Fruit fly (Drosophila melanogaster) whole organism, embryonic: ENCODE results near the gene Sec23.
A peak's percentile ranks its signal among the peaks of the same experiment; 100 is the strongest.

Experiments
- ATbp ChIP-seq: fragments of 200-800 bp; sonication (Bioruptor generic); optimal IDR thresholded peaks from 2 replicates; lab custom pipeline; 2017; ENCODE audit warnings: missing biosample characterization, mild to moderate bottlenecking, missing genetic modification characterization, missing genetic modification reagents
- Asciz ChIP-seq: fragments of 200-800 bp; sonication (Bioruptor generic); optimal IDR thresholded peaks from 2 replicates; lab custom pipeline; 2017; ENCODE audit warnings: missing biosample characterization, mild to moderate bottlenecking, missing genetic modification characterization, missing genetic modification reagents
- Awh ChIP-seq: fragments of 200-800 bp; sonication (Bioruptor generic); IDR thresholded peaks from 2 replicates; pipeline ENCODE4, ENCODE4 v1.3.6; 2022; ENCODE audit warnings: missing biosample characterization, missing genetic modification characterization
- Blimp-1 ChIP-seq: fragments of 200-800 bp; sonication (Bioruptor generic); optimal IDR thresholded peaks from 3 replicates; lab custom pipeline; 2018; ENCODE audit warnings: missing biosample characterization, missing genetic modification characterization, mild to moderate bottlenecking, moderate library complexity, missing genetic modification reagents
- CG10462 ChIP-seq: fragments of 200-800 bp; sonication (Bioruptor generic); optimal IDR thresholded peaks from 2 replicates; lab custom pipeline; 2016; ENCODE audit warnings: missing biosample characterization, missing genetic modification characterization
- CG10979 ChIP-seq: fragments of 200-800 bp; sonication (Bioruptor generic); optimal IDR thresholded peaks from 2 replicates; lab custom pipeline; 2018; ENCODE audit warnings: missing biosample characterization, mild to moderate bottlenecking, missing genetic modification characterization, moderate library complexity
- CG11504 ChIP-seq: fragments of 200-800 bp; sonication (Bioruptor generic); optimal IDR thresholded peaks from 3 replicates; lab custom pipeline; 2019; ENCODE audit warnings: missing biosample characterization, mild to moderate bottlenecking, missing genetic modification characterization, moderate library complexity
- CG12391 ChIP-seq: fragments of 200-800 bp; sonication (Bioruptor generic); optimal IDR thresholded peaks from 3 replicates; lab custom pipeline; 2018; ENCODE audit warnings: missing biosample characterization, mild to moderate bottlenecking, missing genetic modification characterization, moderate library complexity
- CG13894 ChIP-seq: fragments of 200-800 bp; sonication (Bioruptor generic); optimal IDR thresholded peaks from 3 replicates; lab custom pipeline; 2018; ENCODE audit warnings: missing biosample characterization, mild to moderate bottlenecking, missing genetic modification characterization, moderate library complexity
- CG1603 ChIP-seq: fragments of 200-800 bp; sonication (Bioruptor generic); optimal IDR thresholded peaks from 2 replicates; lab custom pipeline; 2019; ENCODE audit warnings: missing biosample characterization, mild to moderate bottlenecking, missing genetic modification characterization, moderate library complexity
- CG1792 ChIP-seq: fragments of 200-800 bp; sonication (Bioruptor generic); optimal IDR thresholded peaks from 2 replicates; lab custom pipeline; 2016; ENCODE audit warnings: missing biosample characterization, missing genetic modification characterization
- CG18262 ChIP-seq: fragments of 200-800 bp; optimal IDR thresholded peaks from 3 replicates; lab custom pipeline; 2019; ENCODE audit warnings: missing biosample characterization, mild to moderate bottlenecking, missing genetic modification characterization, moderate library complexity
- CG18599 ChIP-seq: fragments of 200-800 bp; sonication (Bioruptor generic); optimal IDR thresholded peaks from 3 replicates; lab custom pipeline; 2017; ENCODE audit warnings: missing biosample characterization, missing genetic modification characterization, mild to moderate bottlenecking, moderate library complexity, missing genetic modification reagents
- CG2712 ChIP-seq: fragments of 200-800 bp; optimal IDR thresholded peaks from 3 replicates; lab custom pipeline; 2019; ENCODE audit warnings: missing biosample characterization, mild to moderate bottlenecking, missing genetic modification characterization, moderate library complexity
- CG31388 ChIP-seq: fragments of 200-800 bp; sonication (Bioruptor generic); optimal IDR thresholded peaks from 2 replicates; lab custom pipeline; 2016; ENCODE audit warnings: missing biosample characterization, missing genetic modification characterization
- CG3726 ChIP-seq: fragments of 200-800 bp; sonication (Bioruptor generic); IDR thresholded peaks from 3 replicates; pipeline ENCODE4, ENCODE4 v1.3.6; 2022; ENCODE audit warnings: missing biosample characterization, missing genetic modification characterization
- CG4424 ChIP-seq: fragments of 200-800 bp; sonication (Bioruptor generic); optimal IDR thresholded peaks from 3 replicates; lab custom pipeline; 2016; ENCODE audit warnings: missing biosample characterization, missing genetic modification characterization
- CG4707 ChIP-seq: fragments of 200-800 bp; sonication (Bioruptor generic); optimal IDR thresholded peaks from 2 replicates; lab custom pipeline; 2018; ENCODE audit warnings: missing biosample characterization, mild to moderate bottlenecking, missing genetic modification characterization, moderate library complexity
- CG6254 ChIP-seq: fragments of 200-800 bp; sonication (Bioruptor generic); optimal IDR thresholded peaks from 3 replicates; lab custom pipeline; 2017; ENCODE audit warnings: mild to moderate bottlenecking, missing biosample characterization, missing genetic modification reagents, missing genetic modification characterization
- CG8388 ChIP-seq: fragments of 200-800 bp; sonication (Bioruptor generic); optimal IDR thresholded peaks from 2 replicates; lab custom pipeline; 2019; ENCODE audit warnings: missing biosample characterization, mild to moderate bottlenecking, missing genetic modification characterization, moderate library complexity
- CrebB ChIP-seq: fragments of 200-800 bp; sonication (Bioruptor generic); optimal IDR thresholded peaks from 3 replicates; lab custom pipeline; 2018; ENCODE audit warnings: missing biosample characterization, mild to moderate bottlenecking, missing genetic modification characterization
- Deaf1 ChIP-seq: fragments of 200-800 bp; optimal IDR thresholded peaks from 3 replicates; lab custom pipeline; 2019; ENCODE audit warnings: missing biosample characterization, mild to moderate bottlenecking, missing genetic modification characterization, moderate library complexity
- Drgx ChIP-seq: fragments of 200-800 bp; sonication (Bioruptor generic); IDR thresholded peaks from 2 replicates; pipeline ENCODE4 v1.3.6; 2022; ENCODE audit warnings: missing biosample characterization, missing genetic modification characterization
- Hey ChIP-seq: fragments of 200-800 bp; sonication (Bioruptor generic); optimal IDR thresholded peaks from 3 replicates; lab custom pipeline; 2018; ENCODE audit warnings: missing biosample characterization, mild to moderate bottlenecking, missing genetic modification characterization
- Hr51 ChIP-seq, 2 experiments: fragments of 200-800 bp; sonication (Bioruptor generic); optimal IDR thresholded peaks; 2 replicates in 1 of 2; 3 replicates in 1 of 2; lab custom pipeline; 2016 to 2018; ENCODE audit warnings: missing biosample characterization in 2 of 2, missing genetic modification characterization in 2 of 2, mild to moderate bottlenecking in 1 of 2, moderate library complexity in 1 of 2
- MBD-R2 ChIP-seq: fragments of 200-800 bp; sonication (Bioruptor generic); IDR thresholded peaks from 2 replicates; pipeline ENCODE4 v1.3.6; 2022; ENCODE audit warnings: missing biosample characterization, missing genetic modification characterization
- Med ChIP-seq: fragments of 200-800 bp; sonication (Bioruptor generic); peaks from one replicate; lab custom pipeline; 2016; ENCODE audit warnings: missing biosample characterization, missing genetic modification characterization, mild to moderate bottlenecking, inconsistent platforms, moderate library complexity
- Sox102F ChIP-seq: fragments of 200-800 bp; sonication (Bioruptor generic); optimal IDR thresholded peaks from 2 replicates; lab custom pipeline; 2018; ENCODE audit warnings: missing biosample characterization, mild to moderate bottlenecking, missing genetic modification characterization, moderate library complexity
- Xrp1 ChIP-seq: fragments of 200-800 bp; sonication (Bioruptor generic); IDR thresholded peaks from 2 replicates; pipeline ENCODE4 v1.3.6; 2022; ENCODE audit warnings: missing biosample characterization, missing genetic modification characterization
- abd-A ChIP-seq: fragments of 200-800 bp; sonication (Bioruptor generic); optimal IDR thresholded peaks from 3 replicates; lab custom pipeline; 2019; ENCODE audit warnings: missing biosample characterization, mild to moderate bottlenecking, missing genetic modification characterization, moderate library complexity
- bsh ChIP-seq, 2 experiments: fragments of 200-800 bp; sonication (Bioruptor generic); optimal IDR thresholded peaks; 2 replicates each; lab custom pipeline; 2017 to 2018; ENCODE audit warnings: mild to moderate bottlenecking in 2 of 2, missing biosample characterization in 2 of 2, missing genetic modification characterization in 2 of 2, moderate library complexity in 1 of 2
- ci ChIP-seq: fragments of 200-800 bp; sonication (Bioruptor generic); IDR thresholded peaks from 3 replicates; pipeline ENCODE4 v1.3.6; 2022; ENCODE audit warnings: missing biosample characterization, missing genetic modification characterization
- dmrt11E ChIP-seq: fragments of 200-800 bp; sonication (Bioruptor generic); optimal IDR thresholded peaks from 3 replicates; lab custom pipeline; 2018; ENCODE audit warnings: missing biosample characterization, mild to moderate bottlenecking, missing genetic modification characterization, moderate library complexity
- ems ChIP-seq: fragments of 200-800 bp; sonication (Bioruptor generic); optimal IDR thresholded peaks from 3 replicates; lab custom pipeline; 2016; ENCODE audit warnings: missing biosample characterization, missing genetic modification characterization
- hb ChIP-seq: fragments of 200-800 bp; sonication (Bioruptor generic); IDR thresholded peaks from 3 replicates; pipeline ENCODE4 v1.3.6; 2022; ENCODE audit warnings: missing biosample characterization, missing genetic modification characterization; ENCODE audit not compliant: partially characterized antibody
- onecut ChIP-seq: fragments of 200-800 bp; sonication (Bioruptor generic); IDR thresholded peaks from 2 replicates; pipeline ENCODE4 v1.3.6; 2022; ENCODE audit warnings: missing biosample characterization, missing genetic modification characterization
- phol ChIP-seq: fragments of 200-800 bp; sonication (Bioruptor generic); optimal IDR thresholded peaks from 3 replicates; lab custom pipeline; 2018; ENCODE audit warnings: missing biosample characterization, mild to moderate bottlenecking, missing genetic modification characterization, moderate library complexity
- prd ChIP-seq, 3 experiments: fragments of >200 bp in 2 of 3; fragments of 200-800 bp in 1 of 3; sonication (Bioruptor generic) in 1 of 3; optimal IDR thresholded peaks in 2 of 3; IDR thresholded peaks in 1 of 3; 2 replicates in 2 of 3; 3 replicates in 1 of 3; pipeline versions ENCODE4 v1.3.6 to Lab custom; 2017 to 2022; ENCODE audit warnings: missing biosample characterization in 1 of 3, missing genetic modification characterization in 1 of 3
- pros ChIP-seq: fragments of 200-800 bp; sonication (Bioruptor generic); optimal IDR thresholded peaks from 3 replicates; lab custom pipeline; 2019; ENCODE audit warnings: missing biosample characterization, mild to moderate bottlenecking, missing genetic modification characterization, moderate library complexity
- ranshi ChIP-seq: fragments of 200-800 bp; sonication (Bioruptor generic); IDR thresholded peaks from 2 replicates; pipeline ENCODE4 v1.3.6; 2022; ENCODE audit warnings: missing biosample characterization, missing genetic modification characterization
- salm ChIP-seq: fragments of 200-800 bp; sonication (Bioruptor generic); optimal IDR thresholded peaks from 2 replicates; lab custom pipeline; 2018; ENCODE audit warnings: missing biosample characterization, mild to moderate bottlenecking, missing genetic modification characterization
- scrt ChIP-seq: fragments of 200-800 bp; sonication (Bioruptor generic); optimal IDR thresholded peaks from 2 replicates; lab custom pipeline; 2018; ENCODE audit warnings: missing biosample characterization, mild to moderate bottlenecking, missing genetic modification characterization, moderate library complexity
- stc ChIP-seq: fragments of 200-800 bp; sonication (Bioruptor generic); IDR thresholded peaks from 2 replicates; pipeline ENCODE4 v1.3.6; 2022; ENCODE audit warnings: missing biosample characterization, missing genetic modification characterization
- tin ChIP-seq: fragments of 200-800 bp; sonication (Bioruptor generic); optimal IDR thresholded peaks from 3 replicates; lab custom pipeline; 2016; ENCODE audit warnings: missing biosample characterization, missing genetic modification characterization
- unpg ChIP-seq: fragments of 200-800 bp; sonication (Bioruptor generic); optimal IDR thresholded peaks from 3 replicates; lab custom pipeline; 2018; ENCODE audit warnings: missing biosample characterization, mild to moderate bottlenecking, missing genetic modification characterization, moderate library complexity

The Sec23 gene

DNA sequence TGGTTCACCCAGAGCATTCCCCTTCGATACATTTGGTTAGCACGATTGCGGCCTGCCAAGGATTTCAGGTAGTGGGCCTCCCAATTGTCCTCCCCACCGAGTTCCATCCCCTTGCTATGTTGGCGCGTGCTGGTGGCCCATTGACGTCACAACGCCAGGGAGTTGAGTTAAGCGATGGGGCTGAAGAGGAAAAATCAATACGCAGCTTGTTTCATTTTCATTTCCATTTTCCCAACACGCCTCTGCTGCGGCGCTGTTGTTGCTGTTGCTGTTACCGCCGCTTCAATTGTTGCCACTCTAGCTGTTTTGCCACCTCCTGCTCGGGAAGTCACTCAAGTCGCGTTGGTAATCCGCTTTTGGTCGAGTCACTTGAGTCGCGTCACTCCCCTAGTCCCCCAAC, 42.2 kb downstream of the Sec23 start:
- TF ChIP-seq Hey (tag; lab: Kevin White, UChicago), result peak; percentile 22
- peak; percentile 42 for TF ChIP-seq abd-A (tag; lab: Kevin White, UChicago)
- peak; percentile 27; the same call in 1 of the 2 replicates for TF ChIP-seq MBD-R2 (GFP tag; lab: Robert Waterston, UW)
- no peak for TF ChIP-seq CG12391 (tag; lab: Kevin White, UChicago)
- TF ChIP-seq Med (GFP tag; lab: Kevin White, UChicago), result peak; percentile 45
- no peak for TF ChIP-seq hb (GFP tag; lab: Robert Waterston, UW)
- peak; percentile 9 for TF ChIP-seq Deaf1 (tag; lab: Kevin White, UChicago)
- TF ChIP-seq CrebB (tag; lab: Kevin White, UChicago), result no peak
- TF ChIP-seq salm (tag; lab: Kevin White, UChicago), result no peak
- TF ChIP-seq onecut (GFP tag; lab: Robert Waterston, UW), result peak; percentile 94
- peak; percentile 11 for TF ChIP-seq CG18599
- peak; percentile 15 for TF ChIP-seq CG13894
- TF ChIP-seq, all 482 proteins: peak for 8

DNA sequence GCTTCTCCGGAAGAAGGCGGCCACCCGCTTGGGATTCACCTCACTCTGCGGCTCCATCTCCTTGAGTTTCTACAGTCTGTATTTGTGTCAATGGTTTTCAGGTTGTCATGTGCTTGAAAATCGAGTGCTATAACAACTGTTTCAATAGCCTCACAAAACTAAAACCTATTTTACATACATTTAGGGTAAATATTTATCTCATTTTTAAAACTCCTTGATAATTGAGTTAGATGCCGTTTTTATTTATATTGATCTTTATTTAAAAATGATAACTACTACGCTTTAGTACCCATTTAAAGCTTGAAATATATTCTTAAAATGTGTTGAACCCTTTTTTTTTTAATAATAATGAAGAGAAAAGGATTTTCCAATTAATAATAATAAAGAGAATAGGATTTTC, 44.3 kb downstream of the Sec23 start, which contains the start of gene CG2104:
Gene CG2104 (minus strand): TSS at position 101 of the 400 bp plus-strand sequence.
- TF ChIP-seq pros (GFP tag; lab: Kevin White, UChicago) (no peak), dmrt11E (tag; lab: Kevin White, UChicago) (no peak), CG4707 (GFP tag; lab: Kevin White, UChicago) (no peak), CG18262 (tag; lab: Kevin White, UChicago) (no peak), CG31388 (GFP tag; lab: Kevin White, UChicago) (no peak), prd (optimal IDR thresholded peaks at IDR 0.05; lab: Kevin White, UChicago) (no peak), prd (GFP tag; IDR thresholded peaks at IDR 0.05; lab: Robert Waterston, UW) (no peak), ems (GFP tag; lab: Kevin White, UChicago) (no peak), scrt (GFP tag; lab: Kevin White, UChicago) (no peak)
- TF ChIP-seq, all 482 proteins: peak for 0

DNA sequence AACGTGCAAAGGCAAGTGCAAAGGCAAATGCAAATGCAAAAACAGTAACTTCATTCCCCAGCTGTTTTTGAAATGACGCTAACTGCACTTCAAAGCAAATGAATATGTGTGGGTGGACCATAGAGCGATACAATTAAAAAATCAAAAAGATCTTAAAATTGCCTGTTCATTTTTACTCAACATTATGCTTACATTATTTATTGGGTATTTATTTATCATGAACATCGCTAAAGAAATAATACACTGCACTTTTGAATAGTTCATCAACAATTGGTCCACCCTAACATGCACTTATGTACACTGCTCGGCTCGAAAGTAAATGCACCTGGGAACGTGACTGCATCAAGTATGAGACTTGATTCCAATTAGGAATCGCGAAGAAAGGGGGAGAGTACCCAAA, 45.6 kb downstream of the Sec23 start:
- TF ChIP-seq phol (tag; lab: Kevin White, UChicago), result peak; percentile 20
- TF ChIP-seq tin (GFP tag; lab: Kevin White, UChicago), result no peak
- peak; percentile 25 for TF ChIP-seq CG6254 (GFP tag; lab: Kevin White, UChicago)
- TF ChIP-seq stc (GFP tag; lab: Robert Waterston, UW), result no peak
- 0 out of 2 replicates have a peak, but pooled peaks have one; percentile 28 for TF ChIP-seq Xrp1 (GFP tag; lab: Robert Waterston, UW)
- no peak for TF ChIP-seq CG1792
- TF ChIP-seq bsh (GFP tag; optimal IDR thresholded peaks at IDR 0.05; lab: Kevin White, UChicago), result peak in 1 of 2 experiments; percentile 10
- TF ChIP-seq CG4424, result peak; percentile 1
- peak; percentile 27 for TF ChIP-seq CG2712 (tag; lab: Kevin White, UChicago)
- TF ChIP-seq Drgx (GFP tag; lab: Robert Waterston, UW), result peak; percentile 83
- TF ChIP-seq Hr51 (GFP tag; optimal IDR thresholded peaks at IDR 0.05; lab: Kevin White, UChicago), result peak in 1 of 2 experiments; percentile 9
- TF ChIP-seq CG3726 (GFP tag; lab: Robert Waterston, UW), result no peak
- TF ChIP-seq Asciz, result peak; percentile 12
- TF ChIP-seq CG8388 (GFP tag; lab: Kevin White, UChicago), result peak; percentile 12
- TF ChIP-seq CG1603 (tag; lab: Kevin White, UChicago), result peak; percentile 52
- TF ChIP-seq CG10462 (GFP tag; lab: Kevin White, UChicago), result no peak
- peak; percentile 29 for TF ChIP-seq CG18262 (tag; lab: Kevin White, UChicago)
- peak; percentile 28 for TF ChIP-seq CG11504 (tag; lab: Kevin White, UChicago)
- peak; percentile 24 for TF ChIP-seq unpg (GFP tag; lab: Kevin White, UChicago)
- 0 out of 2 replicates have a peak, but pooled peaks have one; percentile 9 for TF ChIP-seq Awh
- TF ChIP-seq ATbp (GFP tag; lab: Kevin White, UChicago), result peak; percentile 5
- TF ChIP-seq ci (GFP tag; lab: Robert Waterston, UW), result peak; percentile 58; the same call in 1 of the 3 replicates
- TF ChIP-seq Blimp-1 (GFP tag; lab: Kevin White, UChicago), result peak; percentile 49
- peak; percentile 43 for TF ChIP-seq Sox102F (GFP tag; lab: Kevin White, UChicago)
- TF ChIP-seq ranshi (GFP tag; lab: Robert Waterston, UW), result 0 out of 2 replicates have a peak, but pooled peaks have one; percentile 12
- TF ChIP-seq CG10979, result peak; percentile 2
